Fruit fly (Drosophila melanogaster) whole organism, embryonic: Measurements from ENCODE around the gene CG13380.

Experiments used
- Atf-2 ChIP-seq: fragments of 200-800 bp; sonication (Bioruptor generic); optimal IDR thresholded peaks from 2 replicates; lab custom pipeline; 2016; ENCODE audit warnings: missing biosample characterization, missing genetic modification characterization
- BEAF-32 ChIP-seq: fragments of 200-800 bp; sonication (Bioruptor generic); optimal IDR thresholded peaks from 3 replicates; lab custom pipeline; 2017; ENCODE audit warnings: missing biosample characterization, missing genetic modification characterization, mild to moderate bottlenecking, moderate library complexity, missing genetic modification reagents
- CG11085 ChIP-seq: fragments of 200-800 bp; sonication (Bioruptor generic); IDR thresholded peaks from 2 replicates; pipeline ENCODE4 v1.3.6; 2022; ENCODE audit warnings: missing biosample characterization, missing genetic modification characterization
- CG11504 ChIP-seq: fragments of 200-800 bp; sonication (Bioruptor generic); optimal IDR thresholded peaks from 3 replicates; lab custom pipeline; 2019; ENCODE audit warnings: missing biosample characterization, mild to moderate bottlenecking, missing genetic modification characterization, moderate library complexity
- CG12769 ChIP-seq: fragments of 200-800 bp; sonication (Bioruptor generic); optimal IDR thresholded peaks from 2 replicates; lab custom pipeline; 2019; ENCODE audit warnings: missing biosample characterization, mild to moderate bottlenecking, missing genetic modification characterization, moderate library complexity
- CG1603 ChIP-seq: fragments of 200-800 bp; sonication (Bioruptor generic); optimal IDR thresholded peaks from 2 replicates; lab custom pipeline; 2019; ENCODE audit warnings: missing biosample characterization, mild to moderate bottlenecking, missing genetic modification characterization, moderate library complexity
- CG17385 ChIP-seq: fragments of 200-800 bp; sonication (Bioruptor generic); optimal IDR thresholded peaks from 3 replicates; lab custom pipeline; 2018; ENCODE audit warnings: missing biosample characterization, mild to moderate bottlenecking, missing genetic modification characterization
- CG17912 ChIP-seq: fragments of 200-800 bp; sonication (Bioruptor generic); optimal IDR thresholded peaks from 2 replicates; lab custom pipeline; 2018; ENCODE audit warnings: missing biosample characterization, mild to moderate bottlenecking, missing genetic modification characterization
- CG18262 ChIP-seq: fragments of 200-800 bp; optimal IDR thresholded peaks from 3 replicates; lab custom pipeline; 2019; ENCODE audit warnings: missing biosample characterization, mild to moderate bottlenecking, missing genetic modification characterization, moderate library complexity
- CG18764 ChIP-seq: fragments of 200-800 bp; sonication (Bioruptor generic); optimal IDR thresholded peaks from 3 replicates; lab custom pipeline; 2016; ENCODE audit warnings: missing biosample characterization, missing genetic modification characterization
- CG2889 ChIP-seq: fragments of 200-800 bp; sonication (Bioruptor generic); IDR thresholded peaks from 3 replicates; pipeline ENCODE4 v1.3.6; 2022; ENCODE audit warnings: missing biosample characterization, missing genetic modification characterization
- CG33213 ChIP-seq: fragments of 200-800 bp; sonication (Bioruptor generic); optimal IDR thresholded peaks from 3 replicates; lab custom pipeline; 2016; ENCODE audit warnings: missing biosample characterization, missing genetic modification characterization
- CG33557 ChIP-seq: fragments of 200-800 bp; sonication (Bioruptor generic); optimal IDR thresholded peaks from 2 replicates; lab custom pipeline; 2019; ENCODE audit warnings: missing biosample characterization, mild to moderate bottlenecking, missing genetic modification characterization, moderate library complexity
- CG34376 ChIP-seq: fragments of 200-800 bp; sonication (Bioruptor generic); optimal IDR thresholded peaks from 2 replicates; lab custom pipeline; 2018; ENCODE audit warnings: missing biosample characterization, mild to moderate bottlenecking, missing genetic modification characterization
- CG4404 ChIP-seq: fragments of 200-800 bp; sonication (Bioruptor generic); IDR thresholded peaks from 2 replicates; pipeline ENCODE4 v1.3.6; 2022; ENCODE audit warnings: missing biosample characterization, missing genetic modification characterization
- CG5953 ChIP-seq: fragments of 200-800 bp; sonication (Bioruptor generic); IDR thresholded peaks from 2 replicates; pipeline ENCODE4 v1.3.6; 2022; ENCODE audit warnings: missing biosample characterization, missing genetic modification characterization
- CG6175 ChIP-seq: fragments of 200-800 bp; sonication (Bioruptor generic); IDR thresholded peaks from 3 replicates; pipeline ENCODE4 v1.3.6; 2022; ENCODE audit warnings: missing biosample characterization, missing genetic modification characterization
- CG6854 ChIP-seq: fragments of 200-800 bp; sonication (Bioruptor generic); optimal IDR thresholded peaks from 3 replicates; lab custom pipeline; 2017; ENCODE audit warnings: missing biosample characterization, mild to moderate bottlenecking, missing genetic modification characterization
- CG7357 ChIP-seq: fragments of 200-800 bp; sonication (Bioruptor generic); IDR thresholded peaks from 3 replicates; pipeline ENCODE4 v1.3.6; 2022; ENCODE audit warnings: missing biosample characterization, missing genetic modification characterization
- CG7372 ChIP-seq: fragments of 200-800 bp; sonication (Bioruptor generic); IDR thresholded peaks from 2 replicates; pipeline ENCODE4 v1.3.6; 2022; ENCODE audit warnings: missing biosample characterization, missing genetic modification characterization
- CG7556 ChIP-seq: fragments of 200-800 bp; sonication (Bioruptor generic); optimal IDR thresholded peaks from 2 replicates; lab custom pipeline; 2017; ENCODE audit warnings: missing biosample characterization, mild to moderate bottlenecking, missing genetic modification characterization
- CG7839 ChIP-seq: fragments of 200-800 bp; sonication (Bioruptor generic); optimal IDR thresholded peaks from 3 replicates; lab custom pipeline; 2018; ENCODE audit warnings: missing biosample characterization, mild to moderate bottlenecking, missing genetic modification characterization, moderate library complexity
- CG9876 ChIP-seq: fragments of 200-800 bp; sonication (Bioruptor generic); optimal IDR thresholded peaks from 2 replicates; lab custom pipeline; 2016; ENCODE audit warnings: missing biosample characterization, missing genetic modification characterization
- Drgx ChIP-seq: fragments of 200-800 bp; sonication (Bioruptor generic); IDR thresholded peaks from 2 replicates; pipeline ENCODE4 v1.3.6; 2022; ENCODE audit warnings: missing biosample characterization, missing genetic modification characterization
- E2f2 ChIP-seq: fragments of 200-800 bp; sonication (Bioruptor generic); IDR thresholded peaks from 2 replicates; pipeline ENCODE4 v1.3.6; 2022; ENCODE audit warnings: missing biosample characterization, missing genetic modification characterization
- Hr3 ChIP-seq: fragments of 200-800 bp; sonication (Bioruptor generic); optimal IDR thresholded peaks from 3 replicates; lab custom pipeline; 2016; ENCODE audit warnings: missing biosample characterization, missing genetic modification characterization
- NFAT ChIP-seq: fragments of 200-800 bp; sonication (Bioruptor generic); IDR thresholded peaks from 2 replicates; pipeline ENCODE4 v1.3.6; 2022; ENCODE audit warnings: missing biosample characterization, missing genetic modification characterization
- PHDP ChIP-seq: fragments of 200-800 bp; sonication (Bioruptor generic); optimal IDR thresholded peaks from 3 replicates; lab custom pipeline; 2018; ENCODE audit warnings: missing biosample characterization, mild to moderate bottlenecking, missing genetic modification characterization, moderate library complexity
- Sox100B ChIP-seq: fragments of 200-800 bp; sonication (Bioruptor generic); optimal IDR thresholded peaks from 3 replicates; lab custom pipeline; 2018; ENCODE audit warnings: missing biosample characterization, mild to moderate bottlenecking, missing genetic modification characterization
- Sox102F ChIP-seq: fragments of 200-800 bp; sonication (Bioruptor generic); optimal IDR thresholded peaks from 2 replicates; lab custom pipeline; 2018; ENCODE audit warnings: missing biosample characterization, mild to moderate bottlenecking, missing genetic modification characterization, moderate library complexity
- Ssrp ChIP-seq: fragments of 200-800 bp; sonication (Bioruptor generic); optimal IDR thresholded peaks from 2 replicates; lab custom pipeline; 2018; ENCODE audit warnings: missing biosample characterization, mild to moderate bottlenecking, missing genetic modification characterization, moderate library complexity
- abd-A ChIP-seq: fragments of 200-800 bp; sonication (Bioruptor generic); optimal IDR thresholded peaks from 3 replicates; lab custom pipeline; 2019; ENCODE audit warnings: missing biosample characterization, mild to moderate bottlenecking, missing genetic modification characterization, moderate library complexity
- ase ChIP-seq: fragments of 200-800 bp; sonication (Bioruptor generic); IDR thresholded peaks from 3 replicates; pipeline ENCODE4 v1.3.6; 2022; ENCODE audit warnings: missing biosample characterization, missing genetic modification characterization
- bbx ChIP-seq: fragments of 200-800 bp; sonication (Bioruptor generic); IDR thresholded peaks from 2 replicates; pipeline ENCODE4 v1.3.6; 2022; ENCODE audit warnings: missing biosample characterization, missing genetic modification characterization; ENCODE audit not compliant: partially characterized antibody
- chm ChIP-seq: fragments of 200-800 bp; sonication (Bioruptor generic); IDR thresholded peaks from 2 replicates; pipeline ENCODE4 v1.3.6; 2022; ENCODE audit warnings: missing biosample characterization, missing genetic modification characterization
- chn ChIP-seq: fragments of 200-800 bp; sonication (Bioruptor generic); optimal IDR thresholded peaks from 2 replicates; lab custom pipeline; 2016; ENCODE audit warnings: missing biosample characterization, missing genetic modification characterization
- crc ChIP-seq: fragments of 200-800 bp; sonication (Bioruptor generic); optimal IDR thresholded peaks from 2 replicates; lab custom pipeline; 2016; ENCODE audit warnings: missing biosample characterization, missing genetic modification characterization
- dm ChIP-seq: fragments of 200-800 bp; sonication (Bioruptor generic); optimal IDR thresholded peaks from 3 replicates; lab custom pipeline; 2016; ENCODE audit warnings: missing biosample characterization, missing genetic modification characterization
- dmrt11E ChIP-seq: fragments of 200-800 bp; sonication (Bioruptor generic); optimal IDR thresholded peaks from 3 replicates; lab custom pipeline; 2018; ENCODE audit warnings: missing biosample characterization, mild to moderate bottlenecking, missing genetic modification characterization, moderate library complexity
- gce ChIP-seq: fragments of 200-800 bp; sonication (Bioruptor generic); IDR thresholded peaks from 3 replicates; pipeline ENCODE4 v1.3.6; 2022; ENCODE audit warnings: missing biosample characterization, missing genetic modification characterization
- grau ChIP-seq: fragments of 200-800 bp; optimal IDR thresholded peaks from 3 replicates; lab custom pipeline; 2019; ENCODE audit warnings: missing biosample characterization, mild to moderate bottlenecking, missing genetic modification characterization, moderate library complexity
- gro ChIP-seq: fragments of 200-800 bp; sonication (Bioruptor generic); optimal IDR thresholded peaks from 2 replicates; lab custom pipeline; 2016; ENCODE audit warnings: missing biosample characterization, missing genetic modification characterization
- mirr ChIP-seq: fragments of 200-800 bp; sonication (Bioruptor generic); optimal IDR thresholded peaks from 3 replicates; lab custom pipeline; 2018; ENCODE audit warnings: missing biosample characterization, mild to moderate bottlenecking, missing genetic modification characterization
- nau ChIP-seq: fragments of 200-800 bp; sonication (Bioruptor generic); optimal IDR thresholded peaks from 3 replicates; lab custom pipeline; 2017; ENCODE audit warnings: missing biosample characterization, mild to moderate bottlenecking, missing genetic modification characterization, missing genetic modification reagents
- sim ChIP-seq: fragments of 200-800 bp; sonication (Bioruptor generic); IDR thresholded peaks from 2 replicates; pipeline ENCODE4 v1.3.6; 2022; ENCODE audit warnings: missing biosample characterization, missing genetic modification characterization
- sqz ChIP-seq: fragments of 200-800 bp; sonication (Bioruptor generic); optimal IDR thresholded peaks from 3 replicates; lab custom pipeline; 2018; ENCODE audit warnings: missing biosample characterization, mild to moderate bottlenecking, missing genetic modification characterization
- sug ChIP-seq: fragments of 200-800 bp; optimal IDR thresholded peaks from 2 replicates; lab custom pipeline; 2019; ENCODE audit warnings: missing biosample characterization, mild to moderate bottlenecking, missing genetic modification characterization, moderate library complexity
- trh ChIP-seq: fragments of 200-800 bp; sonication (Bioruptor generic); optimal IDR thresholded peaks from 2 replicates; lab custom pipeline; 2016; ENCODE audit warnings: missing biosample characterization, missing genetic modification characterization
- zen2 ChIP-seq: fragments of 200-800 bp; sonication (Bioruptor generic); IDR thresholded peaks from 3 replicates; pipeline ENCODE4 v1.3.6; 2022; ENCODE audit warnings: missing biosample characterization, missing genetic modification characterization; ENCODE audit not compliant: partially characterized antibody

Gene CG13380

dm6 chr3L:18620988-18621734 lies 3.4 kb upstream of the CG13380 start (continued):
- TF ChIP-seq CG33213 (peak; percentile 44), CG6175 (GFP tag; lab: Robert Waterston, UW) (0 out of 3 replicates have a peak, but pooled peaks have one; percentile 14), sqz (GFP tag; lab: Kevin White, UChicago) (no peak), PHDP (tag; lab: Kevin White, UChicago) (peak; percentile 48), Hr3 (GFP tag; lab: Kevin White, UChicago) (peak; percentile 23), Atf-2 (GFP tag; lab: Kevin White, UChicago) (no peak), NFAT (GFP tag; lab: Robert Waterston, UW) (no peak; the same call in 1 of the 2 replicates), mirr (GFP tag; lab: Kevin White, UChicago) (peak; percentile 41), bbx (GFP tag; lab: Robert Waterston, UW) (peak; percentile 79), sug (tag; lab: Kevin White, UChicago) (peak; percentile 72), CG7839 (tag; lab: Kevin White, UChicago) (peak; percentile 45), CG17385 (GFP tag; lab: Kevin White, UChicago) (peak; percentile 28), CG6854 (GFP tag; lab: Kevin White, UChicago) (peak; percentile 20), sim (GFP tag; lab: Robert Waterston, UW) (no peak), CG2889 (GFP tag; lab: Robert Waterston, UW) (0 out of 3 replicates have a peak, but pooled peaks have one; percentile 29), gro (peak; percentile 49), CG12769 (tag; lab: Kevin White, UChicago) (peak; percentile 77), grau (tag; lab: Kevin White, UChicago) (peak; percentile 48), crc (GFP tag; lab: Kevin White, UChicago) (peak; percentile 55), CG7357 (GFP tag; lab: Robert Waterston, UW) (peak; percentile 14; the same call in 1 of the 3 replicates), chm (GFP tag; lab: Robert Waterston, UW) (peak; percentile 80), CG33557 (GFP tag; lab: Kevin White, UChicago) (no peak), CG1603 (tag; lab: Kevin White, UChicago) (peak; percentile 44), BEAF-32 (peak; percentile 76), CG7556 (GFP tag; lab: Kevin White, UChicago) (peak; percentile 36), zen2 (peak; percentile 42; the same call in 1 of the 3 replicates), trh (GFP tag; lab: Kevin White, UChicago) (no peak), gce (no peak), chn (GFP tag; lab: Kevin White, UChicago) (peak; percentile 55), CG5953 (GFP tag; lab: Robert Waterston, UW) (no peak), CG18764 (GFP tag; lab: Kevin White, UChicago) (peak; percentile 10), CG9876 (GFP tag; lab: Kevin White, UChicago) (peak; percentile 30), Sox102F (GFP tag; lab: Kevin White, UChicago) (peak; percentile 21), E2f2 (GFP tag; lab: Robert Waterston, UW) (peak; percentile 42; the same call in 1 of the 2 replicates), CG7372 (GFP tag; lab: Robert Waterston, UW) (no peak), CG18262 (tag; lab: Kevin White, UChicago) (peak; percentile 69), dm (GFP tag; lab: Kevin White, UChicago) (peak; percentile 16), dmrt11E (peak; percentile 56), ase (GFP tag; lab: Robert Waterston, UW) (no peak), Ssrp (tag; lab: Kevin White, UChicago) (peak; percentile 45), abd-A (tag; lab: Kevin White, UChicago) (no peak), CG17912 (no peak), Sox100B (peak; percentile 39), Drgx (GFP tag; lab: Robert Waterston, UW) (peak; percentile 19), CG11085 (GFP tag; lab: Robert Waterston, UW) (no peak), CG11504 (peak; percentile 46), CG34376 (peak; percentile 70), CG4404 (no peak), nau (GFP tag; lab: Kevin White, UChicago) (no peak)
